Fruit fly (Drosophila melanogaster): ENCODE data around the gene Rpt3R.

The Rpt3R gene

DNA sequence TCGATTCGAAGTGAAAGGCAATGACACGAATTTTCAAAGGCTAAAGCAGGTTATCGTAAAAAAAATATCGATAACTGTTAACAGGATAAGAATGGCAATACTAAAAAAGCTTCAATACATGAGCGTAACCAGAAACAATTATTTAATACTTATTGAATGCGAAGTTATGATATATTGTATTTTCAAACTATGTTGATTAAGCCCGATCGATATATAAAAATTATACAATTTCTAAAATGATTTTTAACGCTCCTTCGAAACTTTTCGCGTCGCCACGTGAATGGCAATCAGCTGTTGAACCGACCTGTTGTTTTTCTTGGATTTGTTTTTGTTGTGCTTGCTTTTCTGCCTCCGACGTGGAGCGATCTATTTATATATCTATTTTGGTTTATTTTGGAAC is at the start of gene Rpt3R, which contains the start of gene Alg12:
Gene Rpt3R (minus strand): TSS at position 324 of the 400 bp plus-strand sequence.
Gene Alg12 (plus strand): TSS at position 305 of the 400 bp plus-strand sequence.
- no peak for TF ChIP-seq CG34367 (tag; optimal IDR thresholded peaks at IDR 0.05)
- TF ChIP-seq CG4496 (GFP tag; IDR thresholded peaks at IDR 0.05): no peak
- no peak for TF ChIP-seq Snoo (tag; optimal IDR thresholded peaks at IDR 0.05)
- no peak for TF ChIP-seq gl (tag; optimal IDR thresholded peaks at IDR 0.05)
- TF ChIP-seq EcR (GFP tag; optimal IDR thresholded peaks at IDR 0.05): peak; percentile 54
- no peak for TF ChIP-seq CG9948 (tag; optimal IDR thresholded peaks at IDR 0.05)

DNA sequence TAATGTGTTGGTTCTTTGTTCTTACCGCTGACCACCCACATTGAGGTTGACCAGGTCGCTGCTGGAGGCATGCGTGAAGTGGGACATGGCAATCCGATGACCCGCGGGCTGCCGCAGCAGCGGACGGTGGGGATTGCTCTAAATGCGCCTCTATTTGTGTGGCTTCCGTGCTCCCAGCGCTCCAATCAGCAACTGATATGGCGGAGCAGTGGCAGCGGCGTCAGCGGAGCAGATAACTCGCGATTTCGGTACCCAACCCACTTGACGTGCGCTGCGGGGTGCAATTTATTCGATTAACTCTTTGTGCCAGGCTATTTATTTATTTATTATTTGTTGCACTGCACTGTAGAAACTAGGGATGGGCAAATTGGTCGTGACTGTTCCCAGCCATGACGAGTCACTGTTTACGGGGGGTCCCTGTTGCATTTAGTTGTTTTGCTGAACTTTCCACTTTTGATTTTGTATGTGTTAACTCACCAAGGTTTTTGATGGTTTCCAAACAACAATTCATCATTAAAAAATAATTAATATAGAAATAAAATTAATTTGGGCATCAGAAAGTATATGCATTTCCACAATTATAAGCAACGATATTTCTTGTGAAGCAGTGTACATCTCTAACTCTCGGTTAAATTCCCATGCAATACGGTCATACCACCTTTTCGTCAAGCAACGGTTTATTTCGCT is 44.5 kb upstream of the Rpt3R start, which contains the start of the genes CG9467 and CG8526:
Gene CG9467 (minus strand): TSS at position 383 of the 687 bp plus-strand sequence.
Gene CG8526 (plus strand): TSS at position 637 of the 687 bp plus-strand sequence.
- TF ChIP-seq Ets98B (GFP tag; IDR thresholded peaks at IDR 0.05): no peak
- no peak for TF ChIP-seq CG8301 (tag; optimal IDR thresholded peaks at IDR 0.05)
- no peak for TF ChIP-seq Pif1B (GFP tag; optimal IDR thresholded peaks at IDR 0.05)
- TF ChIP-seq CG15710 (tag; optimal IDR thresholded peaks at IDR 0.05): peak; percentile 65
- no peak for TF ChIP-seq CG14655 (GFP tag; optimal IDR thresholded peaks at IDR 0.05)
- peak; percentile 31; the same call in 2 of the 3 replicates for TF ChIP-seq fd96Ca (GFP tag; IDR thresholded peaks at IDR 0.05)
- no peak for TF ChIP-seq rn (GFP tag; IDR thresholded peaks at IDR 0.05)
- peak; percentile 16 for TF ChIP-seq EcR (GFP tag; optimal IDR thresholded peaks at IDR 0.05)
- TF ChIP-seq CG8159 (tag; optimal IDR thresholded peaks at IDR 0.05): no peak
- peak; percentile 63 for TF ChIP-seq CG32121 (GFP tag; IDR thresholded peaks at IDR 0.05)
- no peak for TF ChIP-seq CG10348 (GFP tag; IDR thresholded peaks at IDR 0.05)
- peak; percentile 9 for TF ChIP-seq CG34367 (tag; optimal IDR thresholded peaks at IDR 0.05)
- TF ChIP-seq CG4496 (GFP tag; IDR thresholded peaks at IDR 0.05): no peak
- no peak for TF ChIP-seq gl (tag; optimal IDR thresholded peaks at IDR 0.05)
- TF ChIP-seq CG12605 (GFP tag; IDR thresholded peaks at IDR 0.05): no peak
- peak; percentile 41 for TF ChIP-seq Snoo (tag; optimal IDR thresholded peaks at IDR 0.05)
- peak; percentile 32 for TF ChIP-seq CG9948 (tag; optimal IDR thresholded peaks at IDR 0.05)
- peak; percentile 47 for TF ChIP-seq CG17806 (tag; optimal IDR thresholded peaks at IDR 0.05)
- TF ChIP-seq D1 (tag; optimal IDR thresholded peaks at IDR 0.05): no peak
- TF ChIP-seq Pif1A (GFP tag; optimal IDR thresholded peaks at IDR 0.05): no peak

DNA sequence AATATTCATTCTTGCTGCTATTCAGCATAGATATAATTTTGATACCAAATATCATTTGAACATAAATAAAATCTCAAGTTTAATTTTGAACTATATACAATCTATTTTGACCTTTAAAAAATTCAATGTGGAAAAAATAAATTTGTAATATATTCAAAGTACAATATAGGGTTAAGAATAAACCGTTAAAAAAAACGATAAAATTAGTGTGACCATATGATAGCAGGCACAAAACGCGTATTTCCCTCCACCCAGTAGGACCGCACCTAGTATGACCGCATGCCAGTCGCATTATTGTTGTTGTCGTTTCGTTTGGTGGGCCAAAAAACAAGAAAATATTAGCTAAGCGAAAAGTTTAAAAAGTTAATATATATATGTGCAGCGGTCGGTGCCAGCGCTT is 36.7 kb upstream of the Rpt3R start, which contains the start of gene CG8516:
Gene CG8516 (plus strand): TSS at position 278 of the 400 bp plus-strand sequence.
- no peak for TF ChIP-seq gl (tag; optimal IDR thresholded peaks at IDR 0.05)
- TF ChIP-seq CG8159 (tag; optimal IDR thresholded peaks at IDR 0.05): peak; percentile 35
- peak; percentile 11 for TF ChIP-seq EcR (GFP tag; optimal IDR thresholded peaks at IDR 0.05)
- no peak for TF ChIP-seq Pif1B (GFP tag; optimal IDR thresholded peaks at IDR 0.05)
- peak; percentile 20; the same call in 1 of the 2 replicates for TF ChIP-seq Ets98B (GFP tag; IDR thresholded peaks at IDR 0.05)
- TF ChIP-seq CG34367 (tag; optimal IDR thresholded peaks at IDR 0.05): no peak
- TF ChIP-seq CG4496 (GFP tag; IDR thresholded peaks at IDR 0.05): no peak
- peak; percentile 25 for TF ChIP-seq CG8301 (tag; optimal IDR thresholded peaks at IDR 0.05)
- TF ChIP-seq CG12605 (GFP tag; IDR thresholded peaks at IDR 0.05): no peak
- TF ChIP-seq fd96Ca (GFP tag; IDR thresholded peaks at IDR 0.05): no peak
- TF ChIP-seq CG13204 (GFP tag; optimal IDR thresholded peaks at IDR 0.05): no peak
- no peak for TF ChIP-seq Snoo (tag; optimal IDR thresholded peaks at IDR 0.05)
- TF ChIP-seq Pif1A (GFP tag; optimal IDR thresholded peaks at IDR 0.05): no peak
- no peak for TF ChIP-seq CG9948 (tag; optimal IDR thresholded peaks at IDR 0.05)
- TF ChIP-seq CG32121 (GFP tag; IDR thresholded peaks at IDR 0.05): peak; percentile 53; the same call in 1 of the 2 replicates
- TF ChIP-seq CG15710 (tag; optimal IDR thresholded peaks at IDR 0.05): peak; percentile 16
- TF ChIP-seq CG10348 (GFP tag; IDR thresholded peaks at IDR 0.05): no peak
- TF ChIP-seq CG17806 (tag; optimal IDR thresholded peaks at IDR 0.05): peak; percentile 34

DNA sequence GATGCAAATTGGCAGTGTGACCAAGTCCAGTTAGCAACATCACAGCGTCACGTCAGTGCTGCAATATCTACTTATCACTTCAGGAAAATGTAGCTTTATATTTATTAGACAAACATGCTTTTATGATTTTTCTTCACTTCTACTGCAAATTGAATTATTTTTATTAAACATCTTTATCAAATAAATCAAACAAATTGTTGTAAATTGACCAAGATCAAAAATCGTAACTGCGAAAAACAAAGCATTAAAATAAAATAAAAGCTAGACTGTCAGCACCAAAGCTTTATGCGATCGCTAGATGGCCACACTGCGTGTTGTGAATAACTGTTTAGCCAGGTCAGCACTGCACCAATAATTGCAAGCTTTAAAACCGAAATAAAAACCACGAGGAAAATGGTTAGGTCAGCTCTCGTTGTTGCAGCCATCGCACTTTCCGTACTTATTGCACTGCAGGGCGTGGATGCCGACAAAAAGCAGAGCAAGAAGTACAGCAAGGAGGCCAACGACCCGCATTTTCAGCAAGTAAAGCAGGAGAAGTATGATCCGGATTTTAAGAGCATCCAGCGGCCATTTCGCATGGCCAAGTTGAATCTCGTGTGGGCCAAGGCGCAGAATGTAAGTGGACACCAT is 35.0 kb upstream of the Rpt3R start, which contains the start of the genes CG12945 and CG8507:
Gene CG12945 (minus strand): TSS at position 45 of the 630 bp plus-strand sequence.
Gene CG8507 (plus strand): TSS at position 307 of the 630 bp plus-strand sequence.
- TF ChIP-seq CG8159 (tag; optimal IDR thresholded peaks at IDR 0.05) (peak; percentile 61), CG17806 (tag; optimal IDR thresholded peaks at IDR 0.05) (peak; percentile 11), CG15710 (tag; optimal IDR thresholded peaks at IDR 0.05) (peak; percentile 52), CG12605 (GFP tag; IDR thresholded peaks at IDR 0.05) (no peak), fd96Ca (GFP tag; IDR thresholded peaks at IDR 0.05) (no peak), EcR (GFP tag; optimal IDR thresholded peaks at IDR 0.05) (peak; percentile 91), CG9948 (tag; optimal IDR thresholded peaks at IDR 0.05) (peak; percentile 29), CG34367 (tag; optimal IDR thresholded peaks at IDR 0.05) (peak; percentile 6), Ets98B (GFP tag; IDR thresholded peaks at IDR 0.05) (no peak), Snoo (tag; optimal IDR thresholded peaks at IDR 0.05) (peak; percentile 25), CG8301 (tag; optimal IDR thresholded peaks at IDR 0.05) (peak; percentile 28)

DNA sequence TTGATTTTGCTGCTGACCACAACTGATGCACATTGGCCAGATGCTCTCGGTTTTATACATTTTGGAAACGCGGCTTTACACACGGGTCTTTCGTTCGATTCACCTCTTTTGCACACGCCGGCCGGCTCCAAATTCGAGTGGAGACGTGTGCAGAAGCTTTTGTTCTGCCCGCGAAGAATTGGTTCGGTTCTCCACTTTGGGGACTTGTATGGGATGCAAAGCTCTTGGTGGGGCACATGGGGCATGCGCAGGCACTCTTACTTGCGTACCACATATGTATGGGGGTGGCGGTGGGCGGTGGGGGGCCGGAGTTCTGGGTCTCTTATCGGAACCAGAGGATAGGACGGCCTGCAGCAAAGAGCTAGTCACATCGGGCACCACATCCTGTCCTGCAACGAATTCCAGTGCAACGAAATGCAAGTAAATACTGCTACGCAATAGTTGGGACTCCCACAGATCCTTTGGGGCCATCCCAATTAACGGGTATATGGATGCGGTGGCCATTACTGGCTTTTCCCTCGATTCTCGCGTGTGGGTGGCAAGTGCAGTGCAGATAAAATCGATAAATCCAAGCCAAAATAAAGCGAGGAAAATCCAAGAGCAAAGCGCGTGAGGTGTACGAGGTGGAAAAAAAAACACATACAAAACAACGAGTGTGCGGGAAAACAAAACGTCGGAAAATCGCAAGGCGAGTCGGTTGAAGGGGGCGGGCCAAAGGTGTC is 28.2 kb upstream of the Rpt3R start, which contains the start of the genes MtnA and CG8500:
Gene MtnA (minus strand): TSS at position 30 of the 722 bp plus-strand sequence.
Gene CG8500 (plus strand): TSS at position 313 of the 722 bp plus-strand sequence.
- TF ChIP-seq CG4496 (GFP tag; IDR thresholded peaks at IDR 0.05) (peak; percentile 64; the same call in 2 of the 3 replicates), CG13204 (GFP tag; optimal IDR thresholded peaks at IDR 0.05) (no peak), Ets98B (GFP tag; IDR thresholded peaks at IDR 0.05) (peak; percentile 11; the same call in 1 of the 2 replicates)
